Worm (Caenorhabditis elegans) whole organism, L2 larva: ENCODE measurements around the gene Y53G8AR.5.

Source experiments
- C34F6.9 ChIP-seq: fragments of 150-350 bp; optimal IDR thresholded peaks from 2 replicates; lab custom pipeline; 2014; ENCODE audit warnings: missing biosample characterization, missing genetic modification characterization
- F13H6.1 ChIP-seq: sonication (generic microtip); optimal IDR thresholded peaks from 2 replicates; lab custom pipeline; 2016; ENCODE audit warnings: missing genetic modification characterization, missing compliant biosample characterization
- Y55F3AM.14 ChIP-seq: fragments of 200-800 bp; sonication (Bioruptor generic); optimal IDR thresholded peaks from 2 replicates; lab custom pipeline; 2018; ENCODE audit warnings: mild to moderate bottlenecking, missing genetic modification characterization, missing compliant biosample characterization
- ZK546.5 ChIP-seq: sonication (generic microtip); optimal IDR thresholded peaks from 2 replicates; lab custom pipeline; 2017; ENCODE audit warnings: missing biosample characterization, missing genetic modification characterization
- alr-1 ChIP-seq: fragments of 150-350 bp; optimal IDR thresholded peaks from 2 replicates; lab custom pipeline; 2014; ENCODE audit warnings: missing biosample characterization, missing genetic modification characterization
- aly-2 ChIP-seq: fragments of 150-350 bp; optimal IDR thresholded peaks from 2 replicates; lab custom pipeline; 2014; ENCODE audit warnings: missing biosample characterization, missing genetic modification characterization
- ama-1 ChIP-seq: fragments of 150-350 bp; optimal IDR thresholded peaks from 2 replicates; lab custom pipeline; 2018; ENCODE audit warnings: inconsistent platforms
- blmp-1 ChIP-seq: sonication (generic microtip); optimal IDR thresholded peaks from 2 replicates; lab custom pipeline; 2017; ENCODE audit warnings: missing genetic modification characterization, mild to moderate bottlenecking, missing compliant biosample characterization, antibody characterized with exemption, moderate library complexity; ENCODE audit not compliant: insufficient read depth
- ceh-16 ChIP-seq: fragments of 150-350 bp; optimal IDR thresholded peaks from 2 replicates; lab custom pipeline; 2014; ENCODE audit warnings: missing biosample characterization, missing genetic modification characterization
- ceh-82 ChIP-seq: fragments of 150-350 bp; optimal IDR thresholded peaks from 2 replicates; lab custom pipeline; 2014; ENCODE audit warnings: missing biosample characterization, missing genetic modification characterization
- crh-2 ChIP-seq: sonication (generic microtip); optimal IDR thresholded peaks from 2 replicates; lab custom pipeline; 2017; ENCODE audit warnings: missing biosample characterization, missing genetic modification characterization
- egl-27 ChIP-seq: sonication (generic microtip); optimal IDR thresholded peaks from 3 replicates; lab custom pipeline; 2017; ENCODE audit warnings: missing biosample characterization, missing genetic modification reagents, missing genetic modification characterization
- elt-1 ChIP-seq: fragments of 150-350 bp; optimal IDR thresholded peaks from 2 replicates; lab custom pipeline; 2014; ENCODE audit warnings: missing biosample characterization, missing genetic modification characterization
- elt-3 ChIP-seq: sonication (generic microtip); optimal IDR thresholded peaks from 2 replicates; lab custom pipeline; 2017; ENCODE audit warnings: missing biosample characterization, missing genetic modification characterization
- fos-1 ChIP-seq: fragments of 150-350 bp; optimal IDR thresholded peaks from 2 replicates; lab custom pipeline; 2014; ENCODE audit warnings: missing biosample characterization, missing genetic modification characterization
- gmeb-1 ChIP-seq: fragments of 150-350 bp; optimal IDR thresholded peaks from 2 replicates; lab custom pipeline; 2014; ENCODE audit warnings: missing biosample characterization, missing genetic modification characterization
- lin-11 ChIP-seq: fragments of 150-350 bp; sonication (generic microtip); optimal IDR thresholded peaks from 2 replicates; lab custom pipeline; 2014; ENCODE audit warnings: missing biosample characterization, missing genetic modification characterization, inconsistent platforms, mixed read lengths
- lin-39 ChIP-seq: fragments of 150-350 bp; optimal IDR thresholded peaks from 2 replicates; lab custom pipeline; 2014; ENCODE audit warnings: missing biosample characterization, missing genetic modification reagents, missing genetic modification characterization
- mab-5 ChIP-seq: fragments of 150-350 bp; optimal IDR thresholded peaks from 2 replicates; lab custom pipeline; 2014; ENCODE audit warnings: missing biosample characterization, missing genetic modification characterization
- mbf-1 ChIP-seq: sonication (generic microtip); optimal IDR thresholded peaks from 2 replicates; lab custom pipeline; 2017; ENCODE audit warnings: missing biosample characterization, missing genetic modification characterization
- nhr-11 ChIP-seq: fragments of 150-350 bp; optimal IDR thresholded peaks from 2 replicates; lab custom pipeline; 2014; ENCODE audit warnings: missing biosample characterization, missing genetic modification characterization
- nhr-12 ChIP-seq: fragments of 150-350 bp; optimal IDR thresholded peaks from 2 replicates; lab custom pipeline; 2014; ENCODE audit warnings: missing biosample characterization, missing genetic modification characterization
- nhr-129 ChIP-seq: fragments of 150-350 bp; optimal IDR thresholded peaks from 2 replicates; lab custom pipeline; 2014; ENCODE audit warnings: missing biosample characterization, missing genetic modification characterization
- nhr-21 ChIP-seq: fragments of 150-350 bp; optimal IDR thresholded peaks from 2 replicates; lab custom pipeline; 2014; ENCODE audit warnings: missing biosample characterization, missing genetic modification characterization
- nhr-237 ChIP-seq: fragments of 150-350 bp; optimal IDR thresholded peaks from 2 replicates; lab custom pipeline; 2014; ENCODE audit warnings: missing biosample characterization, missing genetic modification characterization
- nhr-25 ChIP-seq: fragments of 150-350 bp; sonication (generic microtip); optimal IDR thresholded peaks from 3 replicates; lab custom pipeline; 2014; ENCODE audit warnings: missing biosample characterization, missing genetic modification characterization
- nhr-6 ChIP-seq: fragments of 150-350 bp; optimal IDR thresholded peaks from 2 replicates; lab custom pipeline; 2014; ENCODE audit warnings: missing biosample characterization, missing genetic modification characterization
- nhr-77 ChIP-seq: fragments of 150-350 bp; optimal IDR thresholded peaks from 2 replicates; lab custom pipeline; 2014; ENCODE audit warnings: missing biosample characterization, missing genetic modification characterization
- peb-1 ChIP-seq: fragments of 150-350 bp; optimal IDR thresholded peaks from 2 replicates; lab custom pipeline; 2014; ENCODE audit warnings: missing biosample characterization, missing genetic modification characterization
- skn-1 ChIP-seq: sonication (generic microtip); optimal IDR thresholded peaks from 2 replicates; lab custom pipeline; 2017; ENCODE audit warnings: missing biosample characterization, missing genetic modification characterization
- snpc-4 ChIP-seq: fragments of 150-350 bp; optimal IDR thresholded peaks from 2 replicates; lab custom pipeline; 2014; ENCODE audit warnings: missing biosample characterization, missing genetic modification characterization
- unc-39 ChIP-seq: fragments of 150-350 bp; optimal IDR thresholded peaks from 2 replicates; lab custom pipeline; 2014; ENCODE audit warnings: missing biosample characterization, missing genetic modification characterization
- zag-1 ChIP-seq: fragments of 150-350 bp; optimal IDR thresholded peaks from 2 replicates; lab custom pipeline; 2014; ENCODE audit warnings: missing biosample characterization, missing genetic modification characterization
- ztf-1 ChIP-seq: fragments of 200-800 bp; sonication (Bioruptor generic); conservative IDR thresholded peaks from 2 replicates; pipeline ENCODE4 v1.3.6; 2022; ENCODE audit warnings: missing genetic modification characterization, missing compliant biosample characterization
- ztf-11 ChIP-seq: sonication (generic microtip); optimal IDR thresholded peaks from 2 replicates; lab custom pipeline; 2017; ENCODE audit warnings: missing biosample characterization, missing genetic modification characterization
- ztf-4 ChIP-seq: fragments of 150-350 bp; optimal IDR thresholded peaks from 2 replicates; lab custom pipeline; 2014; ENCODE audit warnings: missing biosample characterization, missing genetic modification characterization

Y53G8AR.5 gene

ce11 chrIII:3343463-3343862 is 46.2 kb downstream of the Y53G8AR.5 start:
- TF ChIP-seq skn-1 (tag; lab: Kevin White, UChicago): no peak
- TF ChIP-seq fos-1: peak; percentile 86

ce11 chrIII:3344573-3344972 is 47.3 kb downstream of the Y53G8AR.5 start, which contains the start of gene gei-1:
gei-1 (plus strand) TSS chrIII:3344873.
- no peak for TF ChIP-seq snpc-4 (tag; lab: Kevin White, UChicago)
- no peak for TF ChIP-seq F13H6.1 (tag; lab: Kevin White, UChicago)
- no peak for TF ChIP-seq ceh-16
- no peak for TF ChIP-seq nhr-77 (tag; lab: Kevin White, UChicago)
- no peak for TF ChIP-seq crh-2 (tag; lab: Kevin White, UChicago)
- TF ChIP-seq egl-27 (tag; lab: Kevin White, UChicago): no peak
- TF ChIP-seq blmp-1 (tag; lab: Kevin White, UChicago): no peak

ce11 chrIII:3345835-3346234 is 48.6 kb downstream of the Y53G8AR.5 start:
- TF ChIP-seq elt-3: no peak
- no peak for TF ChIP-seq nhr-25 (tag; lab: Kevin White, UChicago)
- no peak for TF ChIP-seq F13H6.1 (tag; lab: Kevin White, UChicago)
- TF ChIP-seq nhr-12 (tag; lab: Kevin White, UChicago): no peak
- no peak for TF ChIP-seq elt-1 (tag; lab: Kevin White, UChicago)
- TF ChIP-seq aly-2 (tag; lab: Kevin White, UChicago): no peak
- TF ChIP-seq nhr-237: no peak
- no peak for TF ChIP-seq nhr-77 (tag; lab: Kevin White, UChicago)
- TF ChIP-seq skn-1 (tag; lab: Kevin White, UChicago): no peak
- TF ChIP-seq ztf-4: no peak
- TF ChIP-seq nhr-129 (tag; lab: Kevin White, UChicago): no peak
- TF ChIP-seq fos-1: no peak
- TF ChIP-seq ama-1 (lab: Kevin White, UChicago): no peak
- no peak for TF ChIP-seq nhr-6 (tag; lab: Kevin White, UChicago)
- TF ChIP-seq lin-11 (tag; lab: Kevin White, UChicago): no peak

- TF ChIP-seq snpc-4 (tag; lab: Kevin White, UChicago) (no peak), mab-5 (tag; lab: Kevin White, UChicago) (no peak), unc-39 (tag; lab: Kevin White, UChicago) (no peak), C34F6.9 (tag; lab: Kevin White, UChicago) (no peak), nhr-237 (no peak)
Measured at ce11 chrIII:3346665-3347064, 49.4 kb downstream of the Y53G8AR.5 start.

DNA sequence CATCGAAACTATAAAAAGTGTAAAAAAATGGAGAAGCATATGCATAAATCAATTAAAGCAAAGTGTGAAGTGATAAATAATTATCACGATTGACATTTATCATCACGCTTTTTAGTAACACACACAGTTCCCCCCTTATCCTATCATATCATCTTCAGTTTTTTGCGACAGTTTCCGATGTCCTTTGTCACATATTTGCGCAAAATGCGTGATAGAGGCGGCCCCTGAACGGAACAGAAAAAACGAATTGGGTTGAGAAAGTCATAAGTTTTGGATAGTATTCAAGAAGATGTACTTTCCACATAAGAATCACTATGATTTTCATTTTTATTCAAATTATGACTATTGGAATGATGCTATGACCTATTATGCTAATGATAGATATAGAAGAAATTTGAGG is 51.8 kb downstream of the Y53G8AR.5 start:
- TF ChIP-seq peb-1 (tag; lab: Kevin White, UChicago) (no peak), nhr-21 (peak; percentile 16)

- TF ChIP-seq nhr-237 (no peak), F13H6.1 (tag; lab: Kevin White, UChicago) (no peak), ceh-82 (tag; lab: Kevin White, UChicago) (no peak), ztf-11 (tag; lab: Kevin White, UChicago) (no peak), nhr-129 (tag; lab: Kevin White, UChicago) (no peak), Y55F3AM.14 (GFP tag; lab: Kevin White, UChicago) (no peak), zag-1 (tag; lab: Kevin White, UChicago) (no peak), nhr-12 (tag; lab: Kevin White, UChicago) (no peak), nhr-11 (tag; lab: Kevin White, UChicago) (no peak), elt-1 (tag; lab: Kevin White, UChicago) (no peak), nhr-6 (tag; lab: Kevin White, UChicago) (no peak), alr-1 (no peak), skn-1 (tag; lab: Kevin White, UChicago) (no peak), ZK546.5 (tag; lab: Kevin White, UChicago) (no peak), ztf-1 (GFP tag; lab: Robert Waterston, UW) (no peak), gmeb-1 (no peak), mbf-1 (tag; lab: Kevin White, UChicago) (no peak), nhr-21 (no peak), lin-39 (no peak)
Measured at ce11 chrIII:3351091-3351490, 53.8 kb downstream of the Y53G8AR.5 start.
